Fruit fly (Drosophila melanogaster) whole organism, prepupa: Measurements from ENCODE around the gene Tnks.

Source experiments
- Blimp-1 ChIP-seq: fragments of 200-800 bp; sonication (Bioruptor generic); optimal IDR thresholded peaks from 3 replicates; lab custom pipeline; 2017; ENCODE audit warnings: missing biosample characterization, missing genetic modification characterization, mild to moderate bottlenecking, moderate library complexity, missing genetic modification reagents
- CG10631 ChIP-seq: fragments of 200-800 bp; sonication (Bioruptor generic); optimal IDR thresholded peaks from 2 replicates; lab custom pipeline; 2016; ENCODE audit warnings: missing biosample characterization, missing genetic modification characterization
- CG10669 ChIP-seq: fragments of 200-800 bp; sonication (Bioruptor generic); optimal IDR thresholded peaks from 3 replicates; lab custom pipeline; 2018; ENCODE audit warnings: missing biosample characterization, mild to moderate bottlenecking, missing genetic modification characterization, moderate library complexity
- CG11294 ChIP-seq: fragments of 200-800 bp; sonication (Bioruptor generic); IDR thresholded peaks from 2 replicates; pipeline ENCODE4 v1.3.6; 2022; ENCODE audit warnings: missing biosample characterization, missing genetic modification characterization
- CG11762 ChIP-seq: fragments of 200-800 bp; sonication (Bioruptor generic); optimal IDR thresholded peaks from 3 replicates; lab custom pipeline; 2016; ENCODE audit warnings: missing biosample characterization, missing genetic modification characterization; ENCODE audit not compliant: insufficient read depth
- CG15336 ChIP-seq: fragments of 200-800 bp; sonication (Bioruptor generic); IDR thresholded peaks from 2 replicates; pipeline ENCODE4 v1.3.6; 2022; ENCODE audit warnings: missing biosample characterization, missing genetic modification characterization
- CG1621 ChIP-seq: fragments of 200-800 bp; sonication (Bioruptor generic); optimal IDR thresholded peaks from 3 replicates; lab custom pipeline; 2018; ENCODE audit warnings: missing biosample characterization, mild to moderate bottlenecking, missing genetic modification characterization
- CG31627 ChIP-seq: fragments of 200-800 bp; sonication (Bioruptor generic); optimal IDR thresholded peaks from 3 replicates; lab custom pipeline; 2016; ENCODE audit warnings: missing biosample characterization, missing genetic modification characterization
- CG32006 ChIP-seq: fragments of 200-800 bp; sonication (Bioruptor generic); optimal IDR thresholded peaks from 3 replicates; lab custom pipeline; 2017; ENCODE audit warnings: missing biosample characterization, mild to moderate bottlenecking, missing genetic modification characterization
- CG4318 ChIP-seq: fragments of 200-800 bp; sonication (Bioruptor generic); optimal IDR thresholded peaks from 3 replicates; lab custom pipeline; 2017; ENCODE audit warnings: missing biosample characterization, mild to moderate bottlenecking, missing genetic modification characterization
- CG6163 ChIP-seq: fragments of 200-800 bp; sonication (Bioruptor generic); IDR thresholded peaks from 3 replicates; pipeline ENCODE4 v1.3.6; 2022; ENCODE audit warnings: missing biosample characterization, missing genetic modification characterization
- CG6792 ChIP-seq: fragments of 200-800 bp; sonication (Bioruptor generic); optimal IDR thresholded peaks from 3 replicates; lab custom pipeline; 2016; ENCODE audit warnings: missing biosample characterization, missing genetic modification characterization
- CG6854 ChIP-seq: fragments of 200-800 bp; sonication (Bioruptor generic); optimal IDR thresholded peaks from 2 replicates; lab custom pipeline; 2017; ENCODE audit warnings: missing biosample characterization, mild to moderate bottlenecking, missing genetic modification characterization
- CG7368 ChIP-seq: fragments of 200-800 bp; sonication (Bioruptor generic); optimal IDR thresholded peaks from 3 replicates; lab custom pipeline; 2016; ENCODE audit warnings: missing biosample characterization, missing genetic modification characterization
- CG8119 ChIP-seq: fragments of 200-800 bp; sonication (Bioruptor generic); IDR thresholded peaks from 3 replicates; pipeline ENCODE4 v1.3.6; 2022; ENCODE audit warnings: missing biosample characterization, missing genetic modification characterization
- CG8319 ChIP-seq: fragments of 200-800 bp; sonication (Bioruptor generic); optimal IDR thresholded peaks from 3 replicates; lab custom pipeline; 2016; ENCODE audit warnings: missing biosample characterization, missing genetic modification characterization
- CG9139 ChIP-seq: fragments of 200-800 bp; sonication (Bioruptor generic); optimal IDR thresholded peaks from 3 replicates; lab custom pipeline; 2017; ENCODE audit warnings: missing biosample characterization, mild to moderate bottlenecking, missing genetic modification characterization
- Eip75B ChIP-seq: fragments of 200-800 bp; sonication (Bioruptor generic); optimal IDR thresholded peaks from 3 replicates; lab custom pipeline; 2016; ENCODE audit warnings: missing biosample characterization, missing genetic modification characterization
- Eip78C ChIP-seq: fragments of 200-800 bp; sonication (Bioruptor generic); peaks from one replicate; lab custom pipeline; 2016; ENCODE audit warnings: missing biosample characterization, missing genetic modification characterization
- Eip93F ChIP-seq: fragments of 200-800 bp; sonication (Bioruptor generic); optimal IDR thresholded peaks from 2 replicates; lab custom pipeline; 2016; ENCODE audit warnings: missing biosample characterization, mild to moderate bottlenecking, missing genetic modification characterization
- Ets21C ChIP-seq: fragments of 200-800 bp; sonication (Bioruptor generic); optimal IDR thresholded peaks from 3 replicates; lab custom pipeline; 2016; ENCODE audit warnings: missing biosample characterization, missing genetic modification characterization
- Ets96B ChIP-seq: fragments of 200-800 bp; optimal IDR thresholded peaks from 2 replicates; lab custom pipeline; 2019; ENCODE audit warnings: missing biosample characterization, mild to moderate bottlenecking, missing genetic modification characterization, moderate library complexity
- Hr38 ChIP-seq: sonication (Bioruptor generic); optimal IDR thresholded peaks from 2 replicates; lab custom pipeline; 2016; ENCODE audit warnings: missing biosample characterization, missing genetic modification characterization
- Hr4 ChIP-seq: fragments of 200-800 bp; sonication (Bioruptor generic); optimal IDR thresholded peaks from 3 replicates; lab custom pipeline; 2016; ENCODE audit warnings: missing biosample characterization, missing genetic modification characterization
- Lpt ChIP-seq: fragments of 200-800 bp; sonication (Bioruptor generic); optimal IDR thresholded peaks from 3 replicates; lab custom pipeline; 2016; ENCODE audit warnings: missing biosample characterization, missing genetic modification characterization
- OdsH ChIP-seq: fragments of 200-800 bp; sonication (Bioruptor generic); optimal IDR thresholded peaks from 3 replicates; lab custom pipeline; 2016; ENCODE audit warnings: missing biosample characterization, missing genetic modification characterization
- Smox ChIP-seq: fragments of 200-800 bp; sonication (Bioruptor generic); optimal IDR thresholded peaks from 3 replicates; lab custom pipeline; 2016; ENCODE audit warnings: missing biosample characterization, missing genetic modification characterization
- Sox102F ChIP-seq: fragments of 200-800 bp; sonication (Bioruptor generic); optimal IDR thresholded peaks from 2 replicates; lab custom pipeline; 2016; ENCODE audit warnings: missing biosample characterization, mild to moderate bottlenecking, missing genetic modification characterization
- Sox14 ChIP-seq: fragments of 200-800 bp; sonication (Bioruptor generic); optimal IDR thresholded peaks from 3 replicates; lab custom pipeline; 2016; ENCODE audit warnings: missing biosample characterization, missing genetic modification characterization
- Sox15 ChIP-seq: fragments of 200-800 bp; sonication (Bioruptor generic); optimal IDR thresholded peaks from 3 replicates; lab custom pipeline; 2016; ENCODE audit warnings: missing biosample characterization, missing genetic modification characterization
- achi ChIP-seq: fragments of 200-800 bp; sonication (Bioruptor generic); optimal IDR thresholded peaks from 3 replicates; lab custom pipeline; 2016; ENCODE audit warnings: missing biosample characterization, missing genetic modification characterization
- cyc ChIP-seq: fragments of 200-800 bp; sonication (Bioruptor generic); optimal IDR thresholded peaks from 3 replicates; lab custom pipeline; 2016; ENCODE audit warnings: missing biosample characterization, missing genetic modification characterization
- dac ChIP-seq: fragments of 200-800 bp; sonication (Bioruptor generic); optimal IDR thresholded peaks from 2 replicates; lab custom pipeline; 2017; ENCODE audit warnings: missing biosample characterization, mild to moderate bottlenecking, missing genetic modification characterization
- dsx ChIP-seq: fragments of 200-800 bp; optimal IDR thresholded peaks from 3 replicates; lab custom pipeline; 2019; ENCODE audit warnings: missing biosample characterization, mild to moderate bottlenecking, missing genetic modification characterization, moderate library complexity; ENCODE audit not compliant: poor library complexity, severe bottlenecking
- esn ChIP-seq: fragments of 200-800 bp; sonication (Bioruptor generic); optimal IDR thresholded peaks from 2 replicates; lab custom pipeline; 2016; ENCODE audit warnings: missing biosample characterization, mild to moderate bottlenecking, missing genetic modification characterization, moderate library complexity
- fd59A ChIP-seq: fragments of 200-800 bp; sonication (Bioruptor generic); optimal IDR thresholded peaks from 2 replicates; lab custom pipeline; 2017; ENCODE audit warnings: missing biosample characterization, mild to moderate bottlenecking, missing genetic modification characterization, missing genetic modification reagents
- fd85E ChIP-seq: fragments of 200-800 bp; sonication (Bioruptor generic); optimal IDR thresholded peaks from 3 replicates; lab custom pipeline; 2016; ENCODE audit warnings: missing biosample characterization, missing genetic modification characterization
- lz ChIP-seq: fragments of 200-800 bp; sonication (Bioruptor generic); optimal IDR thresholded peaks from 3 replicates; lab custom pipeline; 2016; ENCODE audit warnings: missing biosample characterization, missing genetic modification characterization
- pdm3 ChIP-seq: fragments of 200-800 bp; sonication (Bioruptor generic); optimal IDR thresholded peaks from 3 replicates; lab custom pipeline; 2016; ENCODE audit warnings: missing biosample characterization, missing genetic modification characterization
- salr ChIP-seq, 2 experiments: fragments of 200-800 bp; sonication (Bioruptor generic); optimal IDR thresholded peaks; 3 replicates each; lab custom pipeline; 2016 to 2018; ENCODE audit warnings: missing biosample characterization in 2 of 2, missing genetic modification characterization in 2 of 2, mild to moderate bottlenecking in 1 of 2
- ss ChIP-seq, 2 experiments: fragments of 200-800 bp; sonication (Bioruptor generic); optimal IDR thresholded peaks; 2 replicates in 1 of 2; 3 replicates in 1 of 2; lab custom pipeline; 2017 to 2018; ENCODE audit warnings: mild to moderate bottlenecking in 2 of 2, missing biosample characterization in 2 of 2, missing genetic modification characterization in 2 of 2, moderate library complexity in 1 of 2
- svp ChIP-seq: fragments of 200-800 bp; sonication (Bioruptor generic); peaks from one replicate; lab custom pipeline; 2016; ENCODE audit warnings: missing biosample characterization, missing genetic modification characterization

Tnks gene

dm6 chr3R:25638961-25639360 is 22.1 kb downstream of the Tnks start (continued):
- TF ChIP-seq CG8319 (GFP tag; lab: Kevin White, UChicago) (peak; percentile 13), CG7368 (GFP tag; lab: Kevin White, UChicago) (peak; percentile 51), salr (GFP tag; optimal IDR thresholded peaks at IDR 0.05; lab: Kevin White, UChicago) (peak; percentile 16 to 17), Blimp-1 (GFP tag; lab: Kevin White, UChicago) (peak; percentile 36), CG9139 (GFP tag; lab: Kevin White, UChicago) (peak; percentile 4), esn (peak; percentile 86), Eip78C (GFP tag; lab: Kevin White, UChicago) (peak; percentile 93), CG1621 (tag; lab: Kevin White, UChicago) (peak; percentile 34), Eip75B (GFP tag; lab: Kevin White, UChicago) (peak; percentile 75), CG6854 (GFP tag; lab: Kevin White, UChicago) (peak; percentile 36), svp (GFP tag; lab: Kevin White, UChicago) (peak; percentile 92), Sox102F (GFP tag; lab: Kevin White, UChicago) (peak; percentile 81), Ets21C (GFP tag; lab: Kevin White, UChicago) (peak; percentile 53), CG11762 (peak; percentile 26), CG8119 (GFP tag; lab: Robert Waterston, UW) (no peak), cyc (peak; percentile 71), lz (peak; percentile 76), CG10669 (GFP tag; lab: Kevin White, UChicago) (peak; percentile 63)

dm6 chr3R:25638381-25638780 is 22.7 kb downstream of the Tnks start:
- TF ChIP-seq dsx (no peak), Ets96B (tag; lab: Kevin White, UChicago) (no peak), Lpt (GFP tag; lab: Kevin White, UChicago) (no peak), Ets21C (GFP tag; lab: Kevin White, UChicago) (no peak), CG8319 (GFP tag; lab: Kevin White, UChicago) (no peak), svp (GFP tag; lab: Kevin White, UChicago) (no peak), CG32006 (GFP tag; lab: Kevin White, UChicago) (no peak), cyc (no peak), Blimp-1 (GFP tag; lab: Kevin White, UChicago) (no peak), Sox102F (GFP tag; lab: Kevin White, UChicago) (no peak), Sox14 (no peak), Eip78C (GFP tag; lab: Kevin White, UChicago) (no peak), Sox15 (no peak)

- TF ChIP-seq Hr38 (GFP tag; lab: Kevin White, UChicago) (no peak), Lpt (GFP tag; lab: Kevin White, UChicago) (no peak), OdsH (GFP tag; lab: Kevin White, UChicago) (peak; percentile 64), Sox15 (peak; percentile 21), Ets21C (GFP tag; lab: Kevin White, UChicago) (peak; percentile 55), Eip78C (GFP tag; lab: Kevin White, UChicago) (peak; percentile 92), lz (peak; percentile 68), CG6163 (GFP tag; lab: Robert Waterston, UW) (peak; percentile 41; the same call in 1 of the 3 replicates), CG7368 (GFP tag; lab: Kevin White, UChicago) (peak; percentile 54), dac (GFP tag; lab: Kevin White, UChicago) (no peak), CG4318 (no peak), CG8319 (GFP tag; lab: Kevin White, UChicago) (no peak), fd85E (GFP tag; lab: Kevin White, UChicago) (no peak), CG31627 (peak; percentile 77), CG10669 (GFP tag; lab: Kevin White, UChicago) (peak; percentile 69), Eip75B (GFP tag; lab: Kevin White, UChicago) (peak; percentile 68), Sox14 (peak; percentile 73), CG8119 (GFP tag; lab: Robert Waterston, UW) (0 out of 3 replicates have a peak, but pooled peaks have one; percentile 29), pdm3 (peak; percentile 63), CG32006 (GFP tag; lab: Kevin White, UChicago) (peak; percentile 50), CG6792 (peak; percentile 64), Hr4 (GFP tag; lab: Kevin White, UChicago) (peak; percentile 2), fd59A (GFP tag; lab: Kevin White, UChicago) (peak; percentile 49), dsx (peak; percentile 68), Smox (GFP tag; lab: Kevin White, UChicago) (peak; percentile 74), CG11294 (no peak), ss (GFP tag; optimal IDR thresholded peaks at IDR 0.05; lab: Kevin White, UChicago) (peak; percentile 74 to 80), CG1621 (tag; lab: Kevin White, UChicago) (peak; percentile 32), CG10631 (GFP tag; lab: Kevin White, UChicago) (peak; percentile 56), CG15336 (GFP tag; lab: Robert Waterston, UW) (0 out of 2 replicates have a peak, but pooled peaks have one; percentile 7), achi (GFP tag; lab: Kevin White, UChicago) (peak; percentile 71), Eip93F (GFP tag; lab: Kevin White, UChicago) (peak; percentile 24), Sox102F (GFP tag; lab: Kevin White, UChicago) (peak; percentile 82), Ets96B (tag; lab: Kevin White, UChicago) (peak; percentile 62)
Measured at dm6 chr3R:25637294-25638174, 23.6 kb downstream of the Tnks start, which contains the start of gene jigr1. Gene jigr1, plus strand, starts transcription at chr3R:25637843.
